Worm (Caenorhabditis elegans): ENCODE data around the gene Y37D8A.5.

DNA sequence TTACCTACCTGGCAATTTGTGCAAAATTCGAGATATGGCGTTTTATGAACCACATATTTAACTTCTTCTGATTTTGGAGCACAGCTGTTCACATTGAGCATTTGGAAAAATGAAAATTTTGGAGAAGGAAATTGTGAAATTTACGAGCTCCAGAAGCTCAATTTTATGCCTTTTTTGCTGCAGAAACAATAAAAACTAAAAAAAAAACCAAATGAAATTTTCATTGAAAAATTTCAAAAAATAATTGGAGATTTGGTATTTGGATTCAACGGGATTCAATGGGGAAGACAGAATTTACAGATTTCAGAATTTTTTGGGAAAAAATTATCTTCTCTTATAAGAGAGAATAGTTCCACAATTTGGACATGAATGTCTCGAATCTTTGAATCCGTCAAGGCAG is 1.3 kb upstream of the Y37D8A.5 start, which contains the start of gene Y37D8A.26:
- TF ChIP-seq K12H6.12 (tag; optimal IDR thresholded peaks at IDR 0.05) (no peak), him-1 (tag; optimal IDR thresholded peaks at IDR 0.05) (no peak), rec-8 (tag; optimal IDR thresholded peaks at IDR 0.05) (no peak), Y95B8A.8 (GFP tag; IDR thresholded peaks at IDR 0.05) (no peak), ztf-28 (GFP tag; IDR thresholded peaks at IDR 0.05) (no peak), sdz-38 (tag; optimal IDR thresholded peaks at IDR 0.05) (no peak), C06A6.2 (GFP tag; conservative IDR thresholded peaks at IDR 0.05) (no peak), die-1 (tag; optimal IDR thresholded peaks at IDR 0.05) (no peak), ets-4 (GFP tag; optimal IDR thresholded peaks at IDR 0.05) (no peak), nfya-1 (tag; optimal IDR thresholded peaks at IDR 0.05; ENCODE audit: borderline replicate concordance, insufficient read depth) (no peak)
